Fruit fly (Drosophila melanogaster): ENCODE data around the gene CG4942.

DNA sequence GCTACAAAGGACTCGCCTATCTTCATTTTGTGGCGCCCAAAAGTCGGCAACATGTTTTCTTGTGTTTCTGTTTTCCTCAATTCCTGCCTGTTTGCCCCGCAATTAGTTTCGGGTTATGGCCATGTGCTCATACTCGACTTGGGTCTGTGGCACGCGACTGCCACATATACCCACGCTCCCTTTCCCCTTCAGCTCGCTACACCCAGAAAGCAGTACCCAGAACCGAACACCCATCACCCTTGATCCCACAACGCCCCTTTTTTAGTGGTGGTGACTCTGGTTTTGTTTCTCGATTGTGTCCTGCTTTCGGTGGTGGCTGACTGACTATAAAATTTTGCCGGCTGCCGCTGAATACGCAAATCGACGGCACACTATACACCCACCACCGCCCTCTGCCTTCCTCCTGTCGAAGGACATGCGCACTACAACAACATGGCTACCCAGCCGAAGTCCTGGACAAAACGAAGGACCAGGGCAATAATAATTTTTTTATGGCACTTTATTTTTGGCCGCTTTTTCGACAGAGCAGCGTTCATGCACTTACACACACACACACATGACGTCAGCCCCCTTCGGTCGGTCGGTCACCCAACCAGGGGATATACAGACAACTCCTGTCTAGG is 22.3 kb upstream of the CG4942 start:
- TF ChIP-seq gl (tag; optimal IDR thresholded peaks at IDR 0.05) (no peak), CG12605 (GFP tag; IDR thresholded peaks at IDR 0.05) (no peak)
